Worm (Caenorhabditis elegans) whole organism, young adult: ENCODE results near the gene set-25.

Source experiments
- F22D6.2 ChIP-seq: sonication (generic microtip); optimal IDR thresholded peaks from 2 replicates; lab custom pipeline; 2016; ENCODE audit warnings: mild to moderate bottlenecking, missing genetic modification characterization, missing compliant biosample characterization
- F39B2.1 ChIP-seq: fragments of 200-800 bp; sonication (Bioruptor generic); IDR thresholded peaks from 2 replicates; pipeline ENCODE4 v1.3.6; 2022; ENCODE audit warnings: missing genetic modification reagents, missing genetic modification characterization, missing compliant biosample characterization
- F49E8.2 ChIP-seq: sonication (generic microtip); optimal IDR thresholded peaks from 3 replicates; lab custom pipeline; 2017; ENCODE audit warnings: missing genetic modification characterization, mild to moderate bottlenecking, missing compliant biosample characterization, antibody characterized with exemption, moderate library complexity; ENCODE audit not compliant: insufficient read depth
- K11D2.4 ChIP-seq: fragments of 200-800 bp; sonication (Bioruptor generic); IDR thresholded peaks from 2 replicates; pipeline ENCODE4 v1.3.6; 2022; ENCODE audit warnings: missing genetic modification reagents, missing genetic modification characterization, missing compliant biosample characterization
- Y67H2A.10 ChIP-seq: fragments of 200-800 bp; sonication (Bioruptor generic); conservative IDR thresholded peaks from 2 replicates; pipeline ENCODE4 v1.3.6; 2022; ENCODE audit warnings: missing genetic modification reagents, missing genetic modification characterization, missing compliant biosample characterization
- ama-1 ChIP-seq, 3 experiments: fragments of 150-350 bp in 1 of 3; sonication (generic microtip) in 2 of 3; optimal IDR thresholded peaks; 2 replicates each; lab custom pipeline; 2014 to 2018; ENCODE audit warnings: missing biosample characterization in 2 of 3, missing genetic modification characterization in 2 of 3, missing genetic modification reagents in 2 of 3
- lsy-27 ChIP-seq: sonication (generic microtip); optimal IDR thresholded peaks from 2 replicates; lab custom pipeline; 2017; ENCODE audit warnings: missing genetic modification characterization, mild to moderate bottlenecking, missing compliant biosample characterization, antibody characterized with exemption, missing genotype, borderline replicate concordance; ENCODE audit not compliant: insufficient read depth
- nfya-2 ChIP-seq: fragments of 200-800 bp; sonication (Bioruptor generic); IDR thresholded peaks from 2 replicates; pipeline ENCODE4 v1.3.6; 2022; ENCODE audit warnings: missing genetic modification reagents, missing genetic modification characterization, missing compliant biosample characterization
- nhr-27 ChIP-seq: fragments of 200-800 bp; sonication (Bioruptor generic); optimal IDR thresholded peaks from 2 replicates; lab custom pipeline; 2018; ENCODE audit warnings: mild to moderate bottlenecking, missing genetic modification characterization, moderate library complexity, missing compliant biosample characterization
- pha-4 ChIP-seq: fragments of 150-350 bp; sonication (generic microtip); optimal IDR thresholded peaks from 2 replicates; lab custom pipeline; 2014; ENCODE audit warnings: missing biosample characterization, missing genetic modification reagents, missing genetic modification characterization
- rec-8 ChIP-seq, 2 experiments: sonication (generic microtip); optimal IDR thresholded peaks; 2 replicates each; lab custom pipeline; 2016; ENCODE audit warnings: mild to moderate bottlenecking in 2 of 2, missing genetic modification characterization in 2 of 2, missing genetic modification reagents in 2 of 2, missing genotype in 2 of 2, missing biosample characterization in 1 of 2, missing compliant biosample characterization in 1 of 2, moderate library complexity in 1 of 2
- sdz-38 ChIP-seq: sonication (generic microtip); optimal IDR thresholded peaks from 2 replicates; lab custom pipeline; 2016; ENCODE audit warnings: missing genotype, missing genetic modification characterization, missing compliant biosample characterization
- somi-1 ChIP-seq: fragments of 200-800 bp; sonication (Bioruptor generic); optimal IDR thresholded peaks from 2 replicates; lab custom pipeline; 2018; ENCODE audit warnings: mild to moderate bottlenecking, missing genetic modification characterization, missing compliant biosample characterization
- tbp1 ChIP-seq: fragments of 200-800 bp; sonication (Bioruptor generic); optimal IDR thresholded peaks from 2 replicates; lab custom pipeline; 2018; ENCODE audit warnings: mild to moderate bottlenecking, missing genetic modification characterization, missing compliant biosample characterization

- TF ChIP-seq Y67H2A.10 (GFP tag; lab: Robert Waterston, UW) (no peak), nhr-27 (tag; lab: Kevin White, UChicago) (no peak), F22D6.2 (no peak), K11D2.4 (GFP tag; lab: Robert Waterston, UW) (no peak), pha-4 (no peak), sdz-38 (tag; lab: Kevin White, UChicago) (no peak), lsy-27 (tag; lab: Kevin White, UChicago) (no peak), ama-1 (optimal IDR thresholded peaks at IDR 0.05; lab: Kevin White, UChicago) (no peak), ama-1 (GFP tag; optimal IDR thresholded peaks at IDR 0.05; lab: Kevin White, UChicago) (no peak), tbp1 (GFP tag; lab: Kevin White, UChicago) (no peak), F49E8.2 (tag; lab: Kevin White, UChicago) (no peak), somi-1 (GFP tag; lab: Kevin White, UChicago) (no peak), rec-8 (tag; optimal IDR thresholded peaks at IDR 0.05; lab: Kevin White, UChicago) (no peak), F39B2.1 (GFP tag; lab: Robert Waterston, UW) (no peak), nfya-2 (GFP tag; lab: Robert Waterston, UW) (no peak)
Measured at ce11 chrIII:13256438-13256928, 36.4 kb downstream of the set-25 start, which contains the start of gene F56A8.3.
